Fruit fly (Drosophila melanogaster): ENCODE results near the gene Cph.

Cph gene

DNA sequence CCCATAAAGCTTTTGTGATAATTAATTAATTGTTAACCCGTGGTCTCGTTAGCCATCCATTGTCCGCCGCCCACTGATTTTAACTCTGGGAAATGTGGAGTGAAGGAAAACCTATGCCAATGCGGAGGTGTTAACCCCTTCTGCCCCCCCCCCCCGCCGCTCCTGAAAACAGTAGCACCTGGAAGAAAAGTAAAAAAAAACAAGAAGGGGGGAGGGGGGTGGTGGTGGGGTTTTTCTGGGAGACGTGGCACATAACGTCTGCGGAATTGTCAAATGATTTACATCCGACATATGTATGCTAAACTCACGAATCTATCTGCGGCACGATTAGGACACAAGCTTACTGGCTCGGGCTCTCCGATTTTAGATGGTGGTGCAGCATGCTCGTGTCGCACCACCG, 45.8 kb downstream of the Cph start:
- TF ChIP-seq Hr78 (GFP tag; optimal IDR thresholded peaks at IDR 0.05) (no peak), OdsH (GFP tag; optimal IDR thresholded peaks at IDR 0.05) (no peak), sv (GFP tag; optimal IDR thresholded peaks at IDR 0.05) (no peak), HLH106 (tag; optimal IDR thresholded peaks at IDR 0.05) (no peak), lola (GFP tag; optimal IDR thresholded peaks at IDR 0.05) (no peak), Dfd (GFP tag; optimal IDR thresholded peaks at IDR 0.05) (peak; percentile 81), CG9705 (GFP tag; optimal IDR thresholded peaks at IDR 0.05) (no peak), Myc (optimal IDR thresholded peaks at IDR 0.05) (no peak), CG32264 (GFP tag; optimal IDR thresholded peaks at IDR 0.05) (no peak)

DNA sequence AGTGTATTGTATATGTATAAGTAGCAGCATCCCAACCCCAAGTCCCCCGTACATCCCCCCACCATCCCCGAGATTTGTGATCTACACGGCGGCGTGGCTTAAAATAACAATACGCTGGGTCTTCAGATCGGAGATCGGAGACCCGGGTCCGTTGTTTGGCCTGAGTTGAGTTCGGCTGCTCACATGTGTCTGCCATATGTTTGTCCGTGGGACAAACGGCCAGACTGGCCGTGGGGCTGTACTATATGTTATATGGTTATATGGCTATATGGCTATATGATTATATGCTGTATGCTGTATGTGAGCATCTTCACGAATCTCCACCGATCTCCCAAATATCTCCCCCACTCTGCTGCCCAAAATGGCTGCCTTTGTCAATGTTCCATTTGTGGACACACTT, 52.0 kb downstream of the Cph start:
- TF ChIP-seq woc (GFP tag; optimal IDR thresholded peaks at IDR 0.05) = no peak
- TF ChIP-seq usp (GFP tag; optimal IDR thresholded peaks at IDR 0.05) = no peak

DNA sequence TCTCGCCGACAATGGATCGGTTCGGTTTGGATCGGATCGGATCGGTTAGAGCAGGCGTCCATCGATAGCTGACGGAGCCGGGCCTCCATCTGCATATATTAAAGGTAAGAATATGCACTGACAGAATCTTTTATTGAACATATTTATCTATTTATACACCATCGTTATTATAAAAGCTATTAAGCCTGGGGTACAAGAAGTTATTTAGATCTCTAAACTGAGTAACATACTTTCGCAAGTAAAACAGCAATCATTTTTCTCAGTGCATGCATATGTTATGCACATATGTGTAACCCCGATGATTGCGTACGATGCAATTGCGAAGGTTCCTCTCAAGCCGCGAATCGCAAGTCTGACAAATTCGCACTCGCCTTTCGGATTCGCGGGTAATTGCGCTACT, 55.5 kb downstream of the Cph start:
- TF ChIP-seq Myc (optimal IDR thresholded peaks at IDR 0.05) (no peak), foxo (GFP tag; optimal IDR thresholded peaks at IDR 0.05) (no peak), Abd-B (GFP tag; optimal IDR thresholded peaks at IDR 0.05) (no peak), dsf (GFP tag; optimal IDR thresholded peaks at IDR 0.05; ENCODE audit: borderline replicate concordance) (no peak)

DNA sequence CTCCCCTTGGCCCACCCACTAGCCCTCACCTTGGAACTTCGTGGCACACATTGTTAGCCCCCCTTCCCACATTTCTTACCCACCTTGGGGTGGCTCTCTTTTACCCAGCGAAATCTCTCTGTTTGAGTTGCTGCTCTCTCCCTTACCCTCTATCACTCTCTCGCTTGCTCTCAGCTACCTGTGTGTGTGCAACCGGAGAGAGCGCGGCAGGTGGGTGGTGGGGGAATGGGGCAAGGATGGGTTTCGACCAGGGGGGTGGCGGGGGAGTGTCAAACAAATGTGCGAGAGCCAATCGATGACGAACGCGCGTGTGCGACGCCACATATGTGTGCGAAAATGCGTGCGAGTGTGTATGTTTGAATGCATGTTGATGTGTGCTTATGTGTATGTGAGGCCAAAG, 56.4 kb downstream of the Cph start:
- TF ChIP-seq foxo (GFP tag; optimal IDR thresholded peaks at IDR 0.05) (no peak), br (GFP tag; optimal IDR thresholded peaks at IDR 0.05) (no peak), Rel (GFP tag; optimal IDR thresholded peaks at IDR 0.05) (no peak), Rel (tag; optimal IDR thresholded peaks at IDR 0.05) (no peak), CG9705 (GFP tag; optimal IDR thresholded peaks at IDR 0.05) (no peak), Hr78 (GFP tag; optimal IDR thresholded peaks at IDR 0.05) (no peak), N (GFP tag; optimal IDR thresholded peaks at IDR 0.05) (no peak), sv (GFP tag; optimal IDR thresholded peaks at IDR 0.05) (no peak), sage (GFP tag; optimal IDR thresholded peaks at IDR 0.05) (no peak), h (GFP tag; optimal IDR thresholded peaks at IDR 0.05) (no peak), HLH106 (tag; optimal IDR thresholded peaks at IDR 0.05) (no peak), ey (GFP tag; optimal IDR thresholded peaks at IDR 0.05) (no peak), Dif (GFP tag; optimal IDR thresholded peaks at IDR 0.05; ENCODE audit: partially characterized antibody) (no peak), Jra (GFP tag; optimal IDR thresholded peaks at IDR 0.05) (no peak), fru (GFP tag; optimal IDR thresholded peaks at IDR 0.05) (no peak), psq (GFP tag; optimal IDR thresholded peaks at IDR 0.05) (no peak), Myc (optimal IDR thresholded peaks at IDR 0.05) (no peak), dl (GFP tag; optimal IDR thresholded peaks at IDR 0.05; ENCODE audit: insufficient read depth in 1 of 2, partially characterized antibody in 2 of 2) (no peak), pan (optimal IDR thresholded peaks at IDR 0.05) (no peak)

DNA sequence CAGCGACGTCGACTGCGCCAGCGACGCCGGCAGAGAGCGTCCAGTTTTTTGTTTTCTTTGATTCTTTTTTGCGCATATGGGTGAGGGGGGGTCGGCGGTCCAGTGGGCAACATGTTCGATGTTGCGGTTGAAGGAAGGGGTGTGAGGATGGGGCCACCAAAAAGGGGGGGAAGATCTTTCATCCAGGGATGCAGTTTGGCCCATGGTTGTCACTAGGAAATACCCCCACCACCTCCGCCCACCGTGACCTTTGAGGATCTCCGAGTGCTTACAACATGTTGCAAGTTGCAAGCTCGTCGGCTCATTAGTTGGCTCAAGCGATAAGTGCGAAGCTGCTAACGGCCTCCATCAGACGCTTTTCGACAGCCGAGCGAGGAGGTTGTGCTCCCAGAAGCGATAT, 57.3 kb downstream of the Cph start:
- TF ChIP-seq N (GFP tag; optimal IDR thresholded peaks at IDR 0.05) (no peak), fru (GFP tag; optimal IDR thresholded peaks at IDR 0.05) (no peak), Mio (GFP tag; optimal IDR thresholded peaks at IDR 0.05) (no peak), CrebA (GFP tag; optimal IDR thresholded peaks at IDR 0.05; ENCODE audit: borderline replicate concordance) (no peak), jim (GFP tag; optimal IDR thresholded peaks at IDR 0.05) (peak; percentile 65), rgr (GFP tag; optimal IDR thresholded peaks at IDR 0.05) (no peak), Dif (GFP tag; optimal IDR thresholded peaks at IDR 0.05; ENCODE audit: partially characterized antibody) (peak; percentile 37), ey (GFP tag; optimal IDR thresholded peaks at IDR 0.05) (no peak), Rel (GFP tag; optimal IDR thresholded peaks at IDR 0.05) (no peak), Rel (tag; optimal IDR thresholded peaks at IDR 0.05) (no peak), HLH106 (tag; optimal IDR thresholded peaks at IDR 0.05) (no peak), CG32264 (GFP tag; optimal IDR thresholded peaks at IDR 0.05) (no peak), sv (GFP tag; optimal IDR thresholded peaks at IDR 0.05) (no peak)

DNA sequence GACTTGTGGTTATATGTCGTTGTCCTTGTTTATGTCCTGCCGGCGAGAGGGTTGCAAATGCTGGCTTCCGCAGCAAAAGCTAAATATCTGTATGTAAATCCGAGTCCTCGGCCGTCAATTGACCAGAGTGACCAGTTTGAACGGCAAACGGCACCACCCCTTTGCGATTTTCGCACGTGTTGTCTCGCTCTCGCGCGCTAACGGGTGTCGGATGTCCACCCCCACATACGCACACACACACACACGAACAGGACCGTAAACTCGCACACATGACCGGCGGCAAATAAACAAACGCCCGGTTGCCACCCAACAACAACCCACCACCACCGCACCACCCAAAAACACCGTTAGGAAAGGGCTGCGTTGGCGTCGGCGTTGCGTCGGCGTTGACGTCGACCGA, 58.1 kb downstream of the Cph start:
- TF ChIP-seq Vsx2 (GFP tag; optimal IDR thresholded peaks at IDR 0.05; ENCODE audit: partially characterized antibody) (no peak), rgr (GFP tag; optimal IDR thresholded peaks at IDR 0.05) (no peak)
